Fruit fly (Drosophila melanogaster) whole organism, pupa: Measurements from ENCODE around the gene Sh3beta.

ENCODE experiments used
- CG10348 ChIP-seq: fragments of 200-800 bp; sonication (Bioruptor generic); IDR thresholded peaks from 2 replicates; pipeline ENCODE4 v1.3.6; 2022; ENCODE audit warnings: missing biosample characterization, missing genetic modification characterization
- CG12605 ChIP-seq: fragments of 200-800 bp; sonication (Bioruptor generic); IDR thresholded peaks from 2 replicates; pipeline ENCODE4 v1.3.6; 2022; ENCODE audit warnings: missing biosample characterization, missing genetic modification characterization
- CG13204 ChIP-seq: fragments of 200-800 bp; sonication (Bioruptor generic); optimal IDR thresholded peaks from 2 replicates; lab custom pipeline; 2018; ENCODE audit warnings: missing biosample characterization, mild to moderate bottlenecking, missing genetic modification characterization, moderate library complexity
- CG14655 ChIP-seq: fragments of 200-800 bp; sonication (Bioruptor generic); optimal IDR thresholded peaks from 3 replicates; lab custom pipeline; 2017; ENCODE audit warnings: mild to moderate bottlenecking, missing biosample characterization, missing genetic modification reagents, missing genetic modification characterization
- CG15710 ChIP-seq: fragments of 200-800 bp; sonication (Bioruptor generic); optimal IDR thresholded peaks from 2 replicates; lab custom pipeline; 2018; ENCODE audit warnings: missing biosample characterization, mild to moderate bottlenecking, missing genetic modification characterization, moderate library complexity
- CG17806 ChIP-seq: fragments of 200-800 bp; sonication (Bioruptor generic); optimal IDR thresholded peaks from 2 replicates; lab custom pipeline; 2018; ENCODE audit warnings: missing biosample characterization, mild to moderate bottlenecking, missing genetic modification characterization, moderate library complexity
- CG32121 ChIP-seq: fragments of 200-800 bp; sonication (Bioruptor generic); IDR thresholded peaks from 2 replicates; pipeline ENCODE4 v1.3.6; 2022; ENCODE audit warnings: missing biosample characterization, missing genetic modification characterization
- CG34367 ChIP-seq: fragments of 200-800 bp; sonication (Bioruptor generic); optimal IDR thresholded peaks from 2 replicates; lab custom pipeline; 2018; ENCODE audit warnings: missing biosample characterization, mild to moderate bottlenecking, missing genetic modification characterization
- CG4496 ChIP-seq: fragments of 200-800 bp; sonication (Bioruptor generic); IDR thresholded peaks from 3 replicates; pipeline ENCODE4 v1.3.6; 2022; ENCODE audit warnings: missing biosample characterization, missing genetic modification characterization
- CG8159 ChIP-seq: fragments of 200-800 bp; sonication (Bioruptor generic); optimal IDR thresholded peaks from 3 replicates; lab custom pipeline; 2018; ENCODE audit warnings: missing biosample characterization, mild to moderate bottlenecking, missing genetic modification characterization, moderate library complexity
- CG8301 ChIP-seq: fragments of 200-800 bp; sonication (Bioruptor generic); optimal IDR thresholded peaks from 2 replicates; lab custom pipeline; 2018; ENCODE audit warnings: missing biosample characterization, mild to moderate bottlenecking, missing genetic modification characterization
- CG9948 ChIP-seq: fragments of 200-800 bp; sonication (Bioruptor generic); optimal IDR thresholded peaks from 2 replicates; lab custom pipeline; 2018; ENCODE audit warnings: missing biosample characterization, mild to moderate bottlenecking, missing genetic modification characterization, moderate library complexity
- D1 ChIP-seq: fragments of 200-800 bp; sonication (Bioruptor generic); optimal IDR thresholded peaks from 2 replicates; lab custom pipeline; 2018; ENCODE audit warnings: missing biosample characterization, mild to moderate bottlenecking, missing genetic modification characterization, moderate library complexity
- EcR ChIP-seq: fragments of 200-800 bp; sonication (Bioruptor generic); optimal IDR thresholded peaks from 3 replicates; lab custom pipeline; 2019; ENCODE audit warnings: missing biosample characterization, missing genetic modification characterization, mild to moderate bottlenecking, moderate library complexity, missing genetic modification reagents
- Ets98B ChIP-seq: fragments of 200-800 bp; sonication (Bioruptor generic); IDR thresholded peaks from 2 replicates; pipeline ENCODE4 v1.3.6; 2022; ENCODE audit warnings: missing biosample characterization, missing genetic modification characterization
- Pif1A ChIP-seq: fragments of 200-800 bp; sonication (Bioruptor generic); optimal IDR thresholded peaks from 3 replicates; lab custom pipeline; 2016; ENCODE audit warnings: missing biosample characterization, missing genetic modification characterization
- Pif1B ChIP-seq: fragments of 200-800 bp; sonication (Bioruptor generic); optimal IDR thresholded peaks from 3 replicates; lab custom pipeline; 2016; ENCODE audit warnings: missing biosample characterization, missing genetic modification characterization
- Snoo ChIP-seq: fragments of 200-800 bp; sonication (Bioruptor generic); optimal IDR thresholded peaks from 3 replicates; lab custom pipeline; 2017; ENCODE audit warnings: missing biosample characterization, mild to moderate bottlenecking, missing genetic modification characterization, inconsistent platforms
- fd96Ca ChIP-seq: fragments of 200-800 bp; sonication (Bioruptor generic); IDR thresholded peaks from 3 replicates; pipeline ENCODE4 v1.3.6; 2022; ENCODE audit warnings: missing biosample characterization, missing genetic modification characterization
- gl ChIP-seq: fragments of 200-800 bp; sonication (Bioruptor generic); optimal IDR thresholded peaks from 2 replicates; lab custom pipeline; 2018; ENCODE audit warnings: missing biosample characterization, mild to moderate bottlenecking, missing genetic modification characterization
- rn ChIP-seq: fragments of 200-800 bp; sonication (Bioruptor generic); IDR thresholded peaks from 2 replicates; pipeline ENCODE4 v1.3.6; 2022; ENCODE audit warnings: missing biosample characterization, missing genetic modification characterization

Gene Sh3beta

dm6 chr3L:7360324-7360852 lies 8.7 kb downstream of the Sh3beta start, which contains the start of gene Sec63:
Gene Sec63 (plus strand): TSS chr3L:7360561.
- no peak for TF ChIP-seq CG8159 (tag; lab: Kevin White, UChicago)
- no peak for TF ChIP-seq CG32121 (GFP tag; lab: Robert Waterston, UW)
- peak; percentile 38 for TF ChIP-seq Ets98B (GFP tag; lab: Robert Waterston, UW)
- TF ChIP-seq CG13204 (GFP tag; lab: Kevin White, UChicago), result peak; percentile 11
- peak; percentile 26; the same call in 2 of the 3 replicates for TF ChIP-seq CG4496
- TF ChIP-seq, all 21 proteins: peak for 3

- peak; percentile 6 for TF ChIP-seq CG15710 (tag; lab: Kevin White, UChicago)
- no peak; the same call in 2 of the 3 replicates for TF ChIP-seq fd96Ca (GFP tag; lab: Robert Waterston, UW)
- TF ChIP-seq CG12605 (GFP tag; lab: Robert Waterston, UW), result peak; percentile 16; the same call in 1 of the 2 replicates
- no peak for TF ChIP-seq rn (GFP tag; lab: Robert Waterston, UW)
- peak; percentile 5; the same call in 1 of the 2 replicates for TF ChIP-seq Ets98B (GFP tag; lab: Robert Waterston, UW)
- no peak for TF ChIP-seq CG4496
- TF ChIP-seq CG8301 (tag; lab: Kevin White, UChicago), result no peak
Measured at dm6 chr3L:7359827-7360323, 9.2 kb downstream of the Sh3beta start, which contains the start of gene pst. Gene pst (minus strand): TSS chr3L:7360263.

dm6 chr3L:7356386-7357117 lies 12.5 kb downstream of the Sh3beta start, which contains the start of gene CTCF:
Gene CTCF (minus strand): TSS chr3L:7356713.
- no peak for TF ChIP-seq Pif1A (GFP tag; lab: Kevin White, UChicago)
- no peak for TF ChIP-seq D1 (tag; lab: Kevin White, UChicago)
- TF ChIP-seq CG10348 (GFP tag; lab: Robert Waterston, UW), result no peak
- TF ChIP-seq CG4496, result no peak
- TF ChIP-seq fd96Ca (GFP tag; lab: Robert Waterston, UW), result peak; percentile 30; the same call in 1 of the 3 replicates
- no peak for TF ChIP-seq rn (GFP tag; lab: Robert Waterston, UW)
- TF ChIP-seq EcR (GFP tag; lab: Kevin White, UChicago), result no peak
- TF ChIP-seq Pif1B, result no peak
- TF ChIP-seq CG8159 (tag; lab: Kevin White, UChicago), result no peak
- TF ChIP-seq CG9948 (tag; lab: Kevin White, UChicago), result peak; percentile 12
- TF ChIP-seq CG12605 (GFP tag; lab: Robert Waterston, UW), result no peak
- TF ChIP-seq CG14655 (GFP tag; lab: Kevin White, UChicago), result no peak
- TF ChIP-seq Snoo (tag; lab: Kevin White, UChicago), result no peak
- no peak for TF ChIP-seq CG8301 (tag; lab: Kevin White, UChicago)
- no peak for TF ChIP-seq CG17806 (tag; lab: Kevin White, UChicago)
- TF ChIP-seq CG15710 (tag; lab: Kevin White, UChicago), result peak; percentile 13
- no peak for TF ChIP-seq CG34367 (tag; lab: Kevin White, UChicago)
- TF ChIP-seq CG32121 (GFP tag; lab: Robert Waterston, UW), result no peak
- no peak for TF ChIP-seq gl
- no peak for TF ChIP-seq Ets98B (GFP tag; lab: Robert Waterston, UW)
- TF ChIP-seq, all 21 proteins: peak for 3

dm6 chr3L:7349311-7349710 lies 19.7 kb downstream of the Sh3beta start:
- no peak for TF ChIP-seq Snoo (tag; lab: Kevin White, UChicago)
- TF ChIP-seq CG10348 (GFP tag; lab: Robert Waterston, UW), result no peak
- no peak for TF ChIP-seq fd96Ca (GFP tag; lab: Robert Waterston, UW)
- no peak for TF ChIP-seq CG9948 (tag; lab: Kevin White, UChicago)
- TF ChIP-seq CG13204 (GFP tag; lab: Kevin White, UChicago), result no peak
- TF ChIP-seq rn (GFP tag; lab: Robert Waterston, UW), result no peak
- no peak for TF ChIP-seq CG8301 (tag; lab: Kevin White, UChicago)
- TF ChIP-seq gl, result no peak
- TF ChIP-seq CG34367 (tag; lab: Kevin White, UChicago), result no peak
- TF ChIP-seq EcR (GFP tag; lab: Kevin White, UChicago), result no peak
- no peak for TF ChIP-seq CG8159 (tag; lab: Kevin White, UChicago)
- no peak for TF ChIP-seq CG14655 (GFP tag; lab: Kevin White, UChicago)
- no peak for TF ChIP-seq CG12605 (GFP tag; lab: Robert Waterston, UW)

dm6 chr3L:7347984-7348631 lies 21.0 kb downstream of the Sh3beta start, which contains the start of the genes Srp19 and qm:
Gene Srp19 (minus strand): TSS chr3L:7348034.
Gene qm (plus strand): TSS chr3L:7348313.
- TF ChIP-seq fd96Ca (GFP tag; lab: Robert Waterston, UW), result peak; percentile 27; the same call in 2 of the 3 replicates
- peak; percentile 25; the same call in 1 of the 2 replicates for TF ChIP-seq CG32121 (GFP tag; lab: Robert Waterston, UW)
- TF ChIP-seq CG8159 (tag; lab: Kevin White, UChicago), result no peak
- TF ChIP-seq EcR (GFP tag; lab: Kevin White, UChicago), result peak; percentile 44
- peak; percentile 61 for TF ChIP-seq CG13204 (GFP tag; lab: Kevin White, UChicago)
- no peak for TF ChIP-seq D1 (tag; lab: Kevin White, UChicago)
- no peak for TF ChIP-seq rn (GFP tag; lab: Robert Waterston, UW)
- no peak for TF ChIP-seq CG9948 (tag; lab: Kevin White, UChicago)
- TF ChIP-seq gl, result peak; percentile 20
- no peak for TF ChIP-seq CG34367 (tag; lab: Kevin White, UChicago)
- no peak for TF ChIP-seq Snoo (tag; lab: Kevin White, UChicago)
- TF ChIP-seq Ets98B (GFP tag; lab: Robert Waterston, UW), result peak; percentile 43; the same call in 1 of the 2 replicates
- no peak for TF ChIP-seq Pif1A (GFP tag; lab: Kevin White, UChicago)
- peak; percentile 64 for TF ChIP-seq CG12605 (GFP tag; lab: Robert Waterston, UW)
- no peak for TF ChIP-seq CG17806 (tag; lab: Kevin White, UChicago)
- TF ChIP-seq CG4496, result peak; percentile 59; the same call in 1 of the 3 replicates
- no peak for TF ChIP-seq CG8301 (tag; lab: Kevin White, UChicago)
- peak; percentile 11 for TF ChIP-seq CG15710 (tag; lab: Kevin White, UChicago)
- TF ChIP-seq Pif1B, result no peak
- TF ChIP-seq CG10348 (GFP tag; lab: Robert Waterston, UW), result no peak
- TF ChIP-seq CG14655 (GFP tag; lab: Kevin White, UChicago), result no peak
